Worm (Caenorhabditis elegans): ENCODE measurements around the gene thoc-5.

- TF ChIP-seq lin-39 (tag; optimal IDR thresholded peaks at IDR 0.05) (peak; percentile 27), nhr-76 (tag; optimal IDR thresholded peaks at IDR 0.05) (no peak), nhr-12 (tag; optimal IDR thresholded peaks at IDR 0.05) (no peak), blmp-1 (tag; optimal IDR thresholded peaks at IDR 0.05) (peak; percentile 47), lin-35 (GFP tag; optimal IDR thresholded peaks at IDR 0.05) (peak; percentile 91 to 96), ama-1 (optimal IDR thresholded peaks at IDR 0.05) (no peak), nhr-237 (tag; optimal IDR thresholded peaks at IDR 0.05) (no peak), skn-1 (tag; optimal IDR thresholded peaks at IDR 0.05) (peak; percentile 53)
These were observed 40.9 kb downstream of the thoc-5 start, which contains the start of gene mog-3 for ce11 chrIII:5308278-5308677.

All from whole organism, L1 larva.